Worm (Caenorhabditis elegans): Measurements from ENCODE around the gene F43E2.6.

DNA sequence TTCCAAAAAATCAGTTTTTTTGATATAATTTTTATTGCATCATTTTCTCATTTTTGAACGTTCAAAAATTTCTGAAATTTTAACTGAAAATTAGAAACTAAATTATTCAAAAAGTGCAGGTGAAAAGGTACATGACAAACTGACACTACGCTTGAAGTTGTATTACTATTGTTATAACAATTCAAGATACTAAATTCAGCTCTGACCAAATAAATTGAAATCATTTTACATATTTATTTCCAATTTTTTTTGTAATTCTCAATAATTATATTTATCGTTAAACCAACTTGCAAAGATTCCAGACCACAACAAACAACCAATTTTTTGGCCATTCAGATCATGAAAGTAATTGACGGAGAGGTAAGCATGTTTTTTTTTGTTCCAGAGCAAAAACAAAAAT is 16.8 kb upstream of the F43E2.6 start, which contains the start of gene sre-3:
- TF ChIP-seq let-526 (GFP tag; IDR thresholded peaks at IDR 0.05) (no peak), snpc-1.1 (tag; optimal IDR thresholded peaks at IDR 0.05; ENCODE audit: insufficient read depth) (no peak), F49E8.2 (tag; optimal IDR thresholded peaks at IDR 0.05; ENCODE audit: insufficient read depth) (no peak), snpc-4 (GFP tag; optimal IDR thresholded peaks at IDR 0.05) (no peak), snpc-4 (tag; optimal IDR thresholded peaks at IDR 0.05) (no peak), let-607 (tag; optimal IDR thresholded peaks at IDR 0.05) (no peak)

All from whole organism, young adult.